Fruit fly (Drosophila melanogaster) Kc167 (cell line): ENCODE data around the gene flfl.

ENCODE experiments used
- Myc ChIP-seq: fragments of >200 bp; optimal IDR thresholded peaks from 2 replicates; lab custom pipeline; 2017; ENCODE audit warnings: missing external identifiers
- h ChIP-seq: fragments of >200 bp; optimal IDR thresholded peaks from 3 replicates; lab custom pipeline; 2018; ENCODE audit warnings: missing external identifiers
- insv ChIP-seq: fragments of >200 bp; optimal IDR thresholded peaks from 3 replicates; lab custom pipeline; 2018; ENCODE audit warnings: missing external identifiers
- psq ChIP-seq: fragments of >200 bp; optimal IDR thresholded peaks from 2 replicates; lab custom pipeline; 2017; ENCODE audit warnings: missing external identifiers
- ttk ChIP-seq: sonication (Bioruptor generic); optimal IDR thresholded peaks from 2 replicates; lab custom pipeline; 2017; ENCODE audit warnings: missing external identifiers

DNA sequence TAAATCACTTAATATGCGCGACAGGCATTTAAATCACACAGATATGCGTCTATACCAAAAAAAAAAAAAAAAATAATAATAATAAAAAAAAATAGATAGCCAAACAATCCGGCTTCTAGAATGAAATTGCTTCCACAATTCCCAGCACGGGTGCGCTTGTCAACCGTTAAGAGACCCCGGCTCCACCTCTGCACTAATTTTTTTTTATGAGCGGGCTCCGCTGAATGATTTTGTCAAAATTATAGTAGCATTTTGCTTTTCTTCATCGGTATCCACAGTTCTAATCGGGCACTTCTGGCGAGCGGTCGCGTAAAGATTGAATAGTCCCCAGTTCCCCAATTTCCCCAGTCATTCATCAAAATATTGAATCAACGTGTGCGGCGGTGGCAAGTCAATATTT is 22.7 kb downstream of the flfl start, which contains the start of gene Adgf-C:
- TF ChIP-seq insv (lab: Kevin White, UChicago): no peak
- no peak for TF ChIP-seq ttk
- TF ChIP-seq Myc (lab: Kevin White, UChicago): no peak
- no peak for TF ChIP-seq psq (lab: Kevin White, UChicago)
- no peak for TF ChIP-seq h (lab: Kevin White, UChicago)
